Worm (Caenorhabditis elegans) whole organism, L4/young adult: ENCODE data around the gene nspg-14.

ENCODE experiments used
- W03F9.2 ChIP-seq: fragments of 150-350 bp; optimal IDR thresholded peaks from 2 replicates; lab custom pipeline; 2014; ENCODE audit warnings: missing biosample characterization, missing genetic modification characterization
- dao-5 ChIP-seq: sonication (generic microtip); optimal IDR thresholded peaks from 2 replicates; lab custom pipeline; 2016; ENCODE audit warnings: missing genotype, missing genetic modification characterization, moderate library complexity, missing compliant biosample characterization
- him-1 ChIP-seq: sonication (generic microtip); optimal IDR thresholded peaks from 2 replicates; lab custom pipeline; 2016; ENCODE audit warnings: missing genotype, missing genetic modification reagents, missing genetic modification characterization, missing compliant biosample characterization

The nspg-14 gene

DNA sequence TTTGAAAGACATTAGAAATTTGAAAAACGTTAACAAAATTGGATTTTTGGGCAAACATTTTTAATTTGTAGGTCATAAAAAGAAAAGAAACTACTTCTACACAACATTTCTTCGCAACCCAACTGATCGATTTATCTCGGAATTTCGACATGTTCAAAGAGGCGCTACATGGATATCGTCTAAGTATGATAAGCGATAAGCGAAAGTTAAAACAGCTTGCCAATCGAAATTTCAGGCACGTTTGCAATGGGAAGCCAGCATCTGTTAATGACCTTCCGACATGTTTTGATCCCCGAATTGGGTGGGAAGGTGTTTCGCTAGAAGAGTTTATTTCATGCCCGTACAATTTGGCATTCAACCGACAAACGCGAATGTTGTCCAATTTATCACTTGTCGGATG is 23.9 kb downstream of the nspg-14 start:
- TF ChIP-seq him-1 (tag; lab: Kevin White, UChicago): no peak
- no peak for TF ChIP-seq W03F9.2 (tag; lab: Kevin White, UChicago)
- no peak for TF ChIP-seq dao-5 (tag; lab: Kevin White, UChicago)

DNA sequence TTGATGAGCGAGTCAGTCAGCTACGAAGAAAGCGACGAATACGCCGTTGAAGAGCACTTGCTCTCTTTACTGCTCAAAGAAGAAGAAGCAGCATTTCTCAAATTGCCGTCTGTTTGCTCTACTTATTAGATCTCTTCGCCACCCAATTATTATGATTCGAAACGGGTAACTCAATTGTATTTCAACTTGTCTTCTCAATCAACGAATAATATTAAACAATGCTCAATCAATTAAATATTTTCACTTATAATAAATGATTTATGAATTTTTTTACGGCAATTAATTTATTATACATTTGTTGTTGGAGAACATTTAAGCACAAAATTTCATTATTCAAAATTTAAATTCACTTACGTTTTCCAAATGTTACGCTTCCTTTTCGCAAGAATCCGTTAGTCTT is 25.4 kb downstream of the nspg-14 start:
- TF ChIP-seq dao-5 (tag; lab: Kevin White, UChicago) (no peak), him-1 (tag; lab: Kevin White, UChicago) (no peak), W03F9.2 (tag; lab: Kevin White, UChicago) (no peak)

DNA sequence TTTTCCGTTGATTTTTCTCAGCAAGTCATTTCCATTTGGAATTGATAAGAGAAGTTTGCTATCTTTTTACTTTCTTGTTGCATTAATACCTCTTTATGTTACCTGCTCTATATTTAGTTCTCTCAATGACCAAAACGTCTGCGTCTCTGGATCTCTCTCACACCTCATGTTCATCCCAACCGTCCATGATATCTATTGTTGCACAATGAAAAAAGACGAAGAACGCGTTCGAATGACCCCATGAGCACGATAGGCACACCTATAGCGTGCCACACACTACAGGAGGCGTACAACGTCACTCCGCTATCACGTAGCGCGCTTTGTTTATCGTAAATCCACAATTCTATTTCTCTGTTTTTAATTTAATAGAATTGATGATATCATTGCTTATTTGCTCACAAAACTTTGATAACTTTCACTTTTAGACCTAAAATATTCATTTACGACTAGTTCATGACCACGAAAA is 26.4 kb downstream of the nspg-14 start, which contains the start of gene Y34B4A.2:
TSS of gene Y34B4A.2 (plus strand) at position 328 of the 466 bp plus-strand sequence.
- TF ChIP-seq dao-5 (tag; lab: Kevin White, UChicago): no peak
- TF ChIP-seq him-1 (tag; lab: Kevin White, UChicago): no peak

DNA sequence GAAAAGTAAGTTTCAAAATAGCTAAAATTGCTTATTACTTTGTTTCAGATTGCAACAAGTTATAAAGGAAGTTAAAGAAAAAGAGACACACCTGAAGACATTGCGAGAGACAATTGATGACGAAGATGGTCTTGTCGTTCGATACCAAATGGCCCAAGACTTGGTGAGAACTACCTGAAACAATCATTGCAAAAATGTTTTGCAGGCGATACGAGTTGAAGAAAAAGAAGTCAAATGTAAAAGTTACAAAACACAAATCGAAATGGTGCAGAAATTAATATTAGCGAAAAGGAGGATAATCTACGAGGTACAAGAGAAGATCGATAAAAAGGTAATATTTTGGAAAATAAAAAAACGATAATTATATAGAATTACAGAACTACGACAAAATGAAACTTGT is 26.8 kb downstream of the nspg-14 start, which contains the start of gene rga-8:
TSS of gene rga-8 (minus strand) at position 101 of the 400 bp plus-strand sequence.
- TF ChIP-seq W03F9.2 (tag; lab: Kevin White, UChicago) (no peak), dao-5 (tag; lab: Kevin White, UChicago) (no peak), him-1 (tag; lab: Kevin White, UChicago) (no peak)

DNA sequence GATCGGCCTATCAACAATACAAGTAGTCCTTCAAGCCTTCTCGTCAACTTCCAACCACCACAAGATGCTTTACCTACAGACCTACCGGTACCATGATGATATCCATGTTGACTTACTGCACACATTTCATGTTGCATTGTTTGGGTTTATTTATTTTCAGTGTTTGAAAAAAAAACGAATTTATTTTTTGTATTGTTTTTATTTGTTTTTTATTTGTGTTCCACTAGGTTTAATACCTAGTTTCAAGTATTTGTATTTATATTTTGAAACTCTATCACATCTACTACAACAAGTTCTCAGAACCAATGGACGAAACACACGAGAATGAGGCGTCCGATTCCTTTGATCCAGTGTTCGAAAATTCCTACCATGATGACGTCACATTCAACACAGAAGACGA is 30.7 kb downstream of the nspg-14 start, which contains the start of gene vps-41:
TSS of gene vps-41 (plus strand) at position 301 of the 400 bp plus-strand sequence.
- TF ChIP-seq dao-5 (tag; lab: Kevin White, UChicago): no peak
- TF ChIP-seq W03F9.2 (tag; lab: Kevin White, UChicago): no peak
- TF ChIP-seq him-1 (tag; lab: Kevin White, UChicago): no peak

DNA sequence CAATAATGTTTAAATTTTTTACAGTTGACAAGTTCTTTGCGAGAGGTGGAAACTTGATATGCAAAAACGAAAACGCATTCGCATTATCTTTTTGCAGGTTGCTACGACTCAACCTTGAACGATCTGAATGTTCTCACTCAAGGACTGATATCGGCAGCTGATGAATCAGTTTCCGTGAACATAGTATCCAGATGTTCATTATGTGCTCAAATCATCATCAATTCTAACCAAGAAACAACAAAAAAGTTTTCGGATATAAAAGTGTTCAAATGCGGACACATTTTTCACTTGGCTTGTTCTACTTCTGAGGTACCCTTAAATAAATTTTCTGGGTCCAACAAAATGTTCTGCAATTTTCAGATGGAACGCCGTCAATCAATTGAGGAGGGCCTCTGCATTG is 36.3 kb downstream of the nspg-14 start:
- no peak for TF ChIP-seq him-1 (tag; lab: Kevin White, UChicago)
- no peak for TF ChIP-seq dao-5 (tag; lab: Kevin White, UChicago)
- TF ChIP-seq W03F9.2 (tag; lab: Kevin White, UChicago): no peak

DNA sequence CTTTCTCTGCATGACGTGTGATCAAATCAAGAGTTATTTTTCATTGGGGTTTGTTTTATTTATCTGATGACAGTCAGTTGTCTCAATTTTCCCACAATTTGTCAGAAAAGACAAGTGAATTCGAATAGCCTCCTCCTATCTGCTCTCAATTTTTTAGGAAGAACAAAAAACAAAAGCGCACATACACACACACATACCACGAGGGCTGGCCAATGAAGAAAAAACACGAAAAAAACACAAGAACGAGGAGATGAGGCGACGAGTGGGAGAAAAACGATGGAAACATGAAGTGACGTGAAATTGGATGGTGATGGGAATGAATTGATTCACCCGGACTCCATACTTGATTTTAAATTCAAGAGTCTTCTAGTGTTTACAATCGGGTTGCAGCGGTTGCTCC is 41.0 kb downstream of the nspg-14 start:
- no peak for TF ChIP-seq W03F9.2 (tag; lab: Kevin White, UChicago)
- no peak for TF ChIP-seq dao-5 (tag; lab: Kevin White, UChicago)
- no peak for TF ChIP-seq him-1 (tag; lab: Kevin White, UChicago)

DNA sequence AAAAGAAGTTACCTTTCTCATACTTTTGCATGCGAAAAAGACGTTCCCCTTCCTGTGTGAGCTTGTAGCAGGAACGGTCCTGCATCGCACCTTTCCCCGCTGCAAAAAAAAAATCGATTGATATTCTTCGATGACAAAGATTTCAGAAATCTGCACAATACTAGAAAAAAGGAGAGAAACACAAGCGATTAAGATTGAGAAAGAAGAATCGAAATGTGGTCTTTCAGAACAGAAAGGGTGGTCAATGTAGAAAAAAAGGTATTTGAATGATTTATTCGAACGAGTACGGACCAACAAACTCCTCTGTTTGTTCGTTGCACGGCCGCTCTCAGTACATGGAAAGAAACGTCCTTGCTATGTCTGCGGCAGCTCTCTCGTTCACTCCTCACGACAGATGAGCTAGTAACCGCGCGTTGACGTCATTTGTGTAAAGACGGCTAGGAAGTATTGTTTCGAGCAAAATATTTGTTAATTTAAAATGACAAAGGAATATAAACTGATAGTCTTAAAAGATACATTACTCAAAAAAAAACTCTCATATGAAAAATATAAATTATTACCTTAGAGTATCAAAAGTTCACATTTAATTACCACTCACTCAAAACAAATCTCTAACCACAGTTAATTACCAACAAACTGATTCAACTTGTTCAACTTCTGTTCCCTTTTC is 45.2 kb downstream of the nspg-14 start, which contains the start of gene ift-81:
TSS of gene ift-81 (plus strand) at position 620 of the 670 bp plus-strand sequence.
- TF ChIP-seq W03F9.2 (tag; lab: Kevin White, UChicago): no peak
- no peak for TF ChIP-seq dao-5 (tag; lab: Kevin White, UChicago)
- TF ChIP-seq him-1 (tag; lab: Kevin White, UChicago): peak; percentile 26

DNA sequence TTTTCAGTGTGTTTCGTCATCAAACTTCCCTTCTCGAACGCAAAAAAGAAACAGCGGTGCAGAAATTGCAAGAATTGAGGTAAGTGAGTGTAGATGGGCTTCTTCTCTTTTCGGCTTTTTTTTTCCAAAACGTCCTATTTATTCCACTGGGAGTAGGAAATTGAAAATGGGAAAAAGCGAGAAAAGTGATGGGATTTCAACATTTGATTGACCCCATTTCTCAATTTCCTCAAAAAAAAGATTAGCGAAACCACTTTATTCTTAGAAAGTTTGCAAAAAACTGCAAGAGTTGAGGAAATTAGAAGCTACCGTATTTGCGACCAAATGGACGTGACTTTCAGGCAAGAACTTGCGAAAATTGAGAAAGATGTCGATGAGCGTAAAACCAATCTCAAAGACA is 50.7 kb downstream of the nspg-14 start, which contains the start of gene ags-3:
TSS of gene ags-3 (minus strand) at position 101 of the 400 bp plus-strand sequence.
- TF ChIP-seq dao-5 (tag; lab: Kevin White, UChicago) (no peak), him-1 (tag; lab: Kevin White, UChicago) (no peak)
